Fruit fly (Drosophila melanogaster): ENCODE results near the gene CG12170.

Gene CG12170

dm6 chr3R:5672658-5673217 lies 35.7 kb downstream of the CG12170 start:
- TF ChIP-seq Dll (optimal IDR thresholded peaks at IDR 0.05) (no peak), CG8478 (optimal IDR thresholded peaks at IDR 0.05) (no peak), usp (GFP tag; optimal IDR thresholded peaks at IDR 0.05) (no peak), psq (optimal IDR thresholded peaks at IDR 0.05) (no peak), EcR (GFP tag; optimal IDR thresholded peaks at IDR 0.05) (no peak), pan (optimal IDR thresholded peaks at IDR 0.05) (no peak)

DNA sequence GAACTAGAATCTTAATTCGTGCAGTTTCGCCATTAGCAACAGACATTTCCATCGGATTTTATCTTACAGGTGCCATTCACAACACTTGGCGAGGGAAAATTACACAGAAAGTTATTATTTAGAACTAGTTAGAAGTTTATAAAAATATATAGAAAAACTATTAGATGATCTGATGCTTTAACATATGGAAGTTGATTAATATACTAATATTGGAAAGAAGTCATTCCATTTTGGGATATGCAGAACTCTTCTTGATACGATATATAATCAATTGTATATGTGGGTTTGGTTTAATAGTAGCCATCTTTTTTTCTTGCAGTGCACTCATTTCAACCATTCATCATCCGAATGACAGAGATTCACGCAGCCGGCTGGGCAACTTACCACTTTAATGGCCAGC lies 45.2 kb downstream of the CG12170 start:
- no peak for TF ChIP-seq usp (GFP tag; optimal IDR thresholded peaks at IDR 0.05)
- TF ChIP-seq EcR (GFP tag; optimal IDR thresholded peaks at IDR 0.05): no peak
- TF ChIP-seq Dll (optimal IDR thresholded peaks at IDR 0.05): no peak
- TF ChIP-seq pan (optimal IDR thresholded peaks at IDR 0.05): no peak
- TF ChIP-seq CG8478 (optimal IDR thresholded peaks at IDR 0.05): no peak
- no peak for TF ChIP-seq psq (optimal IDR thresholded peaks at IDR 0.05)

dm6 chr3R:5682921-5683748 lies 46.1 kb downstream of the CG12170 start:
- TF ChIP-seq usp (GFP tag; optimal IDR thresholded peaks at IDR 0.05) (no peak), CG8478 (optimal IDR thresholded peaks at IDR 0.05) (no peak)

- TF ChIP-seq Dll (optimal IDR thresholded peaks at IDR 0.05) (no peak), pan (optimal IDR thresholded peaks at IDR 0.05) (no peak), usp (GFP tag; optimal IDR thresholded peaks at IDR 0.05) (no peak), CG8478 (optimal IDR thresholded peaks at IDR 0.05) (no peak), EcR (GFP tag; optimal IDR thresholded peaks at IDR 0.05) (no peak), psq (optimal IDR thresholded peaks at IDR 0.05) (no peak)
These were observed 47.6 kb downstream of the CG12170 start for dm6 chr3R:5684550-5685118.

DNA sequence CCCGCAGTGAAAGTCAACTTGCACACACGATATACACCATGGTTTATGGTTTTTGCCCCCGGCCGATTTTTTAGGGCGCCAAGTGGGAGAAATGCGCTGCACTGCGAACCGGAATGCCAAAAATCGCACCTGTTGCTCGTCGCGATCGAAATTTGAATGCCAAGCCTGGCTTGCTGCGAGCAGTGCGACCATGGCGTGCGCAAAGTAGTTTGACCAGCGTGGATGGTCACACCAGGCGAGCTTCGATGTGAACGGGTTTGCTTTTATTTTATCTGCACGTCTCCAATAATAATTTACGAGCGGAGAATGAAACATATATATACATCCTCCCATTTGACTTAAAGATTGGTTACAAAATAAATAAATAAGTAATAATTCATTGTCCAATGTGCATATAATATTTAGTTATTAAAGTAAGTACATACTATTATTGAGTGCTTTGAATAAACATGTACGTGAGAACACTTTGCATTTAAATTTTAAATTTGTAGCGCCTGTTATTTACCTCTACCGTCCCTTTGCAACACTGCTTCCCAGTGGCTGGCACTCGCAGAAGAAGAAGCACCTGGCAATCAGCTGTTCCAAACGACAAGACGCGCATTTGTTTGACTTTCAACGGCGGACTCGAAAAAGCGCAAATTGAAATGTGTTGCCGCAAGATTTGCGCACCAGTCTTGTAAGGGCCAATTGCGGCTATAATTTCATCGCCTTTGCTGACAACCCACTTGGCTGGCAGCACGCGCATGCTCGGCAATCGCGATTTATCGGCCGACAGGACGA lies 48.4 kb downstream of the CG12170 start, which contains the start of the genes Rab23 and plx:
Gene Rab23 (minus strand): TSS at position 166 of the 780 bp plus-strand sequence.
Gene plx (plus strand): TSS at position 587 of the 780 bp plus-strand sequence.
- TF ChIP-seq Dll (optimal IDR thresholded peaks at IDR 0.05) (no peak), CG8478 (optimal IDR thresholded peaks at IDR 0.05) (no peak), pan (optimal IDR thresholded peaks at IDR 0.05) (no peak), EcR (GFP tag; optimal IDR thresholded peaks at IDR 0.05) (no peak), psq (optimal IDR thresholded peaks at IDR 0.05) (no peak), usp (GFP tag; optimal IDR thresholded peaks at IDR 0.05) (no peak)

DNA sequence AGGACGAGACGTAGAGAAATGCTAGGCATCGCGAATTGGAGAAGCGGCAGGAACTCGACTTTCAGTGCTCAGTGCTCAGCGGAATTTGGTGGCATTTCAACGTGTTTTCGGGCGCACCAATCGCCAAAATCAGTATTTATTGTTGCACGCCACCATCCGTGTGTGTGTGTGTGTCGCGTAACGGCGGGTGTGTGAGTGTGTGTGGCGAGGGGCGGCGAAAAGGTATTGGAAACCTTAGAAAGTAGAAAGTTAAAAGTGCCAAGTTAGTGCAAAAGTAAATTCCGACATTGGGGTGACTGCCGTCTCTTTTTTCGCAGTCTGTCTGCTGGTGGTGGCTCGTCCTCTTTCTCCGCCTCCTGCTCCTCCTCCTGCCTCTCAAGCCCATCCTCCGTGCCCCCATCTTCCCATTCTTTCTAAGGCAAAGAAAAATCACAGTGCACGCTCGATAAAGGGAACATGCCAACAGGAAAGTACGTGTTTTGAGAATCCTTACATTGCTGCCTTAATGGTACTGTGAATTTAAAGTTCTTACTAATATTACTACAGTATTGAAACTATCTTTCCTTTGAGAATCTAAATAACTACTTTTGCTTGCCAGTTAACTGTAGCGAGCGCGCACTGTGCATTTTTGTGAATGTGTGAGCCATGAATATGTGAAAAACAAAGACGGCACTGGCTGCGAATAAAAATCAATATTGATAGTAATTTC lies 49.2 kb downstream of the CG12170 start:
- TF ChIP-seq pan (optimal IDR thresholded peaks at IDR 0.05) (no peak), Dll (optimal IDR thresholded peaks at IDR 0.05) (no peak), psq (optimal IDR thresholded peaks at IDR 0.05) (no peak), CG8478 (optimal IDR thresholded peaks at IDR 0.05) (no peak), usp (GFP tag; optimal IDR thresholded peaks at IDR 0.05) (no peak), EcR (GFP tag; optimal IDR thresholded peaks at IDR 0.05) (no peak)

Data from whole organism.